Worm (Caenorhabditis elegans) whole organism, late embryonic: ENCODE data around the gene Y11D7A.3.

Source experiments
- C08G9.2 ChIP-seq: sonication (generic microtip); optimal IDR thresholded peaks from 2 replicates; lab custom pipeline; 2016; ENCODE audit warnings: mild to moderate bottlenecking, missing genetic modification characterization, moderate library complexity, missing compliant biosample characterization
- C38D4.7 ChIP-seq: fragments of 200-800 bp; sonication (Bioruptor generic); optimal IDR thresholded peaks from 2 replicates; lab custom pipeline; 2018; ENCODE audit warnings: mild to moderate bottlenecking, missing genetic modification characterization, moderate library complexity, missing compliant biosample characterization
- F13H6.1 ChIP-seq: sonication (generic microtip); optimal IDR thresholded peaks from 2 replicates; lab custom pipeline; 2016; ENCODE audit warnings: missing genetic modification characterization, missing compliant biosample characterization
- K02D7.2 ChIP-seq: sonication (generic microtip); optimal IDR thresholded peaks from 2 replicates; lab custom pipeline; 2017; ENCODE audit warnings: mild to moderate bottlenecking, missing genetic modification characterization, missing compliant biosample characterization
- K09A11.1 ChIP-seq: sonication (generic microtip); optimal IDR thresholded peaks from 2 replicates; lab custom pipeline; 2017; ENCODE audit warnings: antibody characterized with exemption, mild to moderate bottlenecking, missing genetic modification characterization, missing compliant biosample characterization; ENCODE audit not compliant: insufficient read depth
- ama-1 ChIP-seq: fragments of 150-350 bp; optimal IDR thresholded peaks from 2 replicates; lab custom pipeline; 2014
- ceh-18 ChIP-seq: sonication (generic microtip); optimal IDR thresholded peaks from 2 replicates; lab custom pipeline; 2016; ENCODE audit warnings: missing genetic modification characterization, missing compliant biosample characterization
- ceh-19 ChIP-seq: fragments of 200-800 bp; sonication (Bioruptor generic); optimal IDR thresholded peaks from 2 replicates; lab custom pipeline; 2018; ENCODE audit warnings: mild to moderate bottlenecking, missing genetic modification characterization, missing compliant biosample characterization
- ceh-24 ChIP-seq: sonication (generic microtip); optimal IDR thresholded peaks from 2 replicates; lab custom pipeline; 2016; ENCODE audit warnings: mild to moderate bottlenecking, missing genetic modification characterization, missing compliant biosample characterization
- ceh-30 ChIP-seq: fragments of 150-350 bp; optimal IDR thresholded peaks from 2 replicates; lab custom pipeline; 2014; ENCODE audit warnings: missing biosample characterization, missing genetic modification characterization
- ceh-34 ChIP-seq: sonication (generic microtip); optimal IDR thresholded peaks from 2 replicates; lab custom pipeline; 2016; ENCODE audit warnings: mild to moderate bottlenecking, missing genetic modification characterization, missing compliant biosample characterization
- ceh-45 ChIP-seq: fragments of 200-800 bp; sonication (Bioruptor generic); IDR thresholded peaks from 2 replicates; pipeline ENCODE4 v1.3.6; 2022; ENCODE audit warnings: missing genetic modification reagents, missing genetic modification characterization, missing compliant biosample characterization
- ceh-6 ChIP-seq: fragments of 200-800 bp; sonication (Bioruptor generic); optimal IDR thresholded peaks from 2 replicates; lab custom pipeline; 2018; ENCODE audit warnings: mild to moderate bottlenecking, missing genetic modification characterization, missing compliant biosample characterization
- dve-1 ChIP-seq: sonication (generic microtip); optimal IDR thresholded peaks from 2 replicates; lab custom pipeline; 2017; ENCODE audit warnings: antibody characterized with exemption, mild to moderate bottlenecking, missing genetic modification characterization, missing compliant biosample characterization
- elt-2 ChIP-seq: sonication (generic microtip); optimal IDR thresholded peaks from 2 replicates; lab custom pipeline; 2016; ENCODE audit warnings: missing genetic modification reagents, missing genetic modification characterization, missing compliant biosample characterization
- elt-4 ChIP-seq: sonication (generic microtip); optimal IDR thresholded peaks from 2 replicates; lab custom pipeline; 2016; ENCODE audit warnings: missing genetic modification characterization, missing compliant biosample characterization
- fax-1 ChIP-seq: sonication (generic microtip); optimal IDR thresholded peaks from 2 replicates; lab custom pipeline; 2016; ENCODE audit warnings: missing genotype, missing genetic modification characterization, missing compliant biosample characterization
- hlh-13 ChIP-seq: fragments of 200-800 bp; sonication (Bioruptor generic); optimal IDR thresholded peaks from 2 replicates; lab custom pipeline; 2018; ENCODE audit warnings: mild to moderate bottlenecking, missing genetic modification characterization, missing compliant biosample characterization
- hlh-15 ChIP-seq: sonication (generic microtip); optimal IDR thresholded peaks from 2 replicates; lab custom pipeline; 2016; ENCODE audit warnings: missing genetic modification characterization, missing compliant biosample characterization
- hlh-30 ChIP-seq: sonication (generic microtip); optimal IDR thresholded peaks from 2 replicates; lab custom pipeline; 2017; ENCODE audit warnings: antibody characterized with exemption, missing genetic modification characterization, missing compliant biosample characterization; ENCODE audit not compliant: insufficient read depth
- hlh-6 ChIP-seq: sonication (generic microtip); optimal IDR thresholded peaks from 2 replicates; lab custom pipeline; 2016; ENCODE audit warnings: missing genotype, missing genetic modification characterization, missing compliant biosample characterization
- hlh-8 ChIP-seq: sonication (generic microtip); optimal IDR thresholded peaks from 2 replicates; lab custom pipeline; 2016; ENCODE audit warnings: missing genotype, missing genetic modification characterization, missing compliant biosample characterization
- lim-6 ChIP-seq: sonication (generic microtip); optimal IDR thresholded peaks from 2 replicates; lab custom pipeline; 2016; ENCODE audit warnings: missing genetic modification characterization, missing compliant biosample characterization
- lin-11 ChIP-seq: fragments of 200-800 bp; sonication (Bioruptor generic); optimal IDR thresholded peaks from 2 replicates; lab custom pipeline; 2018; ENCODE audit warnings: mild to moderate bottlenecking, missing genetic modification characterization, missing compliant biosample characterization
- madf-2 ChIP-seq: sonication (generic microtip); optimal IDR thresholded peaks from 2 replicates; lab custom pipeline; 2017; ENCODE audit warnings: missing genetic modification characterization, missing compliant biosample characterization
- nhr-11 ChIP-seq: fragments of 150-350 bp; optimal IDR thresholded peaks from 2 replicates; lab custom pipeline; 2014; ENCODE audit warnings: missing biosample characterization, missing genetic modification characterization
- nhr-232 ChIP-seq: sonication (generic microtip); optimal IDR thresholded peaks from 2 replicates; lab custom pipeline; 2016; ENCODE audit warnings: missing genetic modification characterization, missing compliant biosample characterization
- pat-9 ChIP-seq: fragments of 200-800 bp; sonication (Bioruptor generic); optimal IDR thresholded peaks from 2 replicates; lab custom pipeline; 2018; ENCODE audit warnings: mild to moderate bottlenecking, missing genetic modification characterization, moderate library complexity, missing compliant biosample characterization
- pax-1 ChIP-seq: fragments of 150-350 bp; optimal IDR thresholded peaks from 2 replicates; lab custom pipeline; 2014; ENCODE audit warnings: missing biosample characterization, missing genetic modification characterization
- pha-2 ChIP-seq: sonication (generic microtip); optimal IDR thresholded peaks from 2 replicates; lab custom pipeline; 2017; ENCODE audit warnings: mild to moderate bottlenecking, missing genetic modification characterization, missing compliant biosample characterization
- pros-1 ChIP-seq: fragments of 150-350 bp; optimal IDR thresholded peaks from 2 replicates; lab custom pipeline; 2014; ENCODE audit warnings: missing biosample characterization, missing genetic modification reagents, missing genetic modification characterization
- rnt-1 ChIP-seq: sonication (generic microtip); optimal IDR thresholded peaks from 2 replicates; lab custom pipeline; 2016; ENCODE audit warnings: missing genetic modification characterization, missing compliant biosample characterization
- sdc-2 ChIP-seq: sonication (generic microtip); optimal IDR thresholded peaks from 2 replicates; lab custom pipeline; 2016; ENCODE audit warnings: missing genotype, missing genetic modification characterization, missing compliant biosample characterization
- tbx-2 ChIP-seq: sonication (generic microtip); optimal IDR thresholded peaks from 2 replicates; lab custom pipeline; 2016; ENCODE audit warnings: missing genetic modification characterization, missing compliant biosample characterization
- ttx-3 ChIP-seq: sonication (generic microtip); optimal IDR thresholded peaks from 2 replicates; lab custom pipeline; 2016; ENCODE audit warnings: missing genetic modification reagents, missing genetic modification characterization, missing compliant biosample characterization
- unc-55 ChIP-seq: sonication (generic microtip); optimal IDR thresholded peaks from 2 replicates; lab custom pipeline; 2017; ENCODE audit warnings: missing biosample characterization, missing genetic modification reagents, missing genetic modification characterization
- unc-86 ChIP-seq: sonication (generic microtip); optimal IDR thresholded peaks from 2 replicates; lab custom pipeline; 2016; ENCODE audit warnings: missing genetic modification characterization, missing compliant biosample characterization
- zip-5 ChIP-seq: sonication (generic microtip); optimal IDR thresholded peaks from 2 replicates; lab custom pipeline; 2016; ENCODE audit warnings: missing genetic modification characterization, missing compliant biosample characterization
- ztf-16 ChIP-seq: sonication (generic microtip); optimal IDR thresholded peaks from 2 replicates; lab custom pipeline; 2017; ENCODE audit warnings: missing genetic modification characterization, missing compliant biosample characterization

The Y11D7A.3 gene

ce11 chrIV:9196755-9197154, 36.1 kb upstream of the Y11D7A.3 start (continued):
- TF ChIP-seq ceh-34 (tag; lab: Kevin White, UChicago), result peak; percentile 76
- TF ChIP-seq, all 69 proteins: peak for 11

- TF ChIP-seq hlh-30, result peak; percentile 53
- TF ChIP-seq elt-4, result no peak
- TF ChIP-seq elt-2, result peak; percentile 38
Observed at ce11 chrIV:9198136-9198535, 34.8 kb upstream of the Y11D7A.3 start.

- TF ChIP-seq hlh-8 (no peak), F13H6.1 (tag; lab: Kevin White, UChicago) (no peak), elt-2 (peak; percentile 64), ceh-18 (no peak)
Observed at ce11 chrIV:9199148-9199938, 33.5 kb upstream of the Y11D7A.3 start.

ce11 chrIV:9199939-9200202, 33.0 kb upstream of the Y11D7A.3 start, which contains the start of gene wnk-1:
Gene wnk-1 (plus strand): TSS chrIV:9200103.
- no peak for TF ChIP-seq C38D4.7 (GFP tag; lab: Kevin White, UChicago)
- TF ChIP-seq ceh-18, result no peak
- no peak for TF ChIP-seq ceh-6 (GFP tag; lab: Kevin White, UChicago)
- no peak for TF ChIP-seq ztf-16
- no peak for TF ChIP-seq ama-1
- no peak for TF ChIP-seq elt-4
- no peak for TF ChIP-seq lim-6
- TF ChIP-seq ttx-3, result no peak
- no peak for TF ChIP-seq pat-9 (tag; lab: Kevin White, UChicago)
- TF ChIP-seq tbx-2 (tag; lab: Kevin White, UChicago), result no peak
- TF ChIP-seq ceh-34 (tag; lab: Kevin White, UChicago), result no peak
- no peak for TF ChIP-seq ceh-19 (GFP tag; lab: Kevin White, UChicago)
- no peak for TF ChIP-seq sdc-2 (tag; lab: Kevin White, UChicago)
- no peak for TF ChIP-seq hlh-13 (GFP tag; lab: Kevin White, UChicago)
- no peak for TF ChIP-seq ceh-30 (tag; lab: Kevin White, UChicago)
- no peak for TF ChIP-seq hlh-6 (tag; lab: Kevin White, UChicago)

ce11 chrIV:9210841-9211240, 22.1 kb upstream of the Y11D7A.3 start:
- TF ChIP-seq pax-1, result no peak
- TF ChIP-seq pha-2 (tag; lab: Kevin White, UChicago), result no peak
- no peak for TF ChIP-seq C38D4.7 (GFP tag; lab: Kevin White, UChicago)
- no peak for TF ChIP-seq K02D7.2 (tag; lab: Kevin White, UChicago)
- no peak for TF ChIP-seq ceh-45 (GFP tag; lab: Robert Waterston, UW)
- TF ChIP-seq madf-2 (tag; lab: Kevin White, UChicago), result no peak
- no peak for TF ChIP-seq hlh-15
- no peak for TF ChIP-seq elt-2
- no peak for TF ChIP-seq C08G9.2
- no peak for TF ChIP-seq nhr-11 (tag; lab: Kevin White, UChicago)
- no peak for TF ChIP-seq dve-1 (tag; lab: Kevin White, UChicago)
- TF ChIP-seq lim-6, result no peak
- TF ChIP-seq rnt-1 (tag; lab: Kevin White, UChicago), result no peak
- TF ChIP-seq, all 69 proteins: peak for 0

- TF ChIP-seq unc-55 (GFP tag; lab: Kevin White, UChicago) (no peak), lin-11 (tag; lab: Kevin White, UChicago) (no peak), K09A11.1 (tag; lab: Kevin White, UChicago) (no peak), ama-1 (no peak), elt-4 (no peak), zip-5 (tag; lab: Kevin White, UChicago) (no peak), ceh-24 (no peak), unc-86 (tag; lab: Kevin White, UChicago) (no peak), ceh-45 (GFP tag; lab: Robert Waterston, UW) (no peak), fax-1 (tag; lab: Kevin White, UChicago) (no peak), pros-1 (tag; lab: Kevin White, UChicago) (no peak), elt-2 (no peak), nhr-11 (tag; lab: Kevin White, UChicago) (no peak), nhr-232 (tag; lab: Kevin White, UChicago) (no peak)
Observed at ce11 chrIV:9212121-9212520, 20.8 kb upstream of the Y11D7A.3 start, which contains the start of gene C46C2.6. Gene C46C2.6 (plus strand): TSS chrIV:9212421.
